Fruit fly (Drosophila melanogaster) S2 (cell line): Measurements from ENCODE around the gene bru2.

Source experiments
- CG8478 ChIP-seq: fragments of >200 bp; optimal IDR thresholded peaks from 2 replicates; lab custom pipeline; 2018
- CTCF ChIP-seq, 2 experiments: fragments of >200 bp; optimal IDR thresholded peaks; 2 replicates each; lab custom pipeline; 2018

DNA sequence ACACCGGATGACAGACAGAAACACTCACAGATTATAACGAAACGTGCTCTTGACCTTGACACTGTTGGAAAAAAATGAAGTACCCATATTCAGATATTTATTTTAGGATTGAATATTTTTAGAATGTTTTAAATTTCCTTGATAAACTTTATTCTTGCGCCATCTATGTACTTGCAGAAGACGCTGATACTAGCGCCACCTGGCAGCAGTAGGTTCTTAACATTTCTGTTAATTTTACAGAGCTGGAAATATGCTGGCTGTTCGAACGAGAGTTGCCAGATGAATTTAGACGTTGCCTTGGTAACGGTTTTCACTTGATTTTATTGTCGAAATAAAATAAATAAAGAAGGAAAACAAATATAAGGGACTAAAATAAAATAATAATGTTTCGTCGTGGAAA is 80.5 kb downstream of the bru2 start, which contains the start of gene Fam92:
- TF ChIP-seq CG8478 (no peak), CTCF (optimal IDR thresholded peaks at IDR 0.05; lab: Kevin White, UChicago) (peak; percentile 84 to 94)
